Worm (Caenorhabditis elegans): ENCODE measurements around the gene K12B6.11.

DNA sequence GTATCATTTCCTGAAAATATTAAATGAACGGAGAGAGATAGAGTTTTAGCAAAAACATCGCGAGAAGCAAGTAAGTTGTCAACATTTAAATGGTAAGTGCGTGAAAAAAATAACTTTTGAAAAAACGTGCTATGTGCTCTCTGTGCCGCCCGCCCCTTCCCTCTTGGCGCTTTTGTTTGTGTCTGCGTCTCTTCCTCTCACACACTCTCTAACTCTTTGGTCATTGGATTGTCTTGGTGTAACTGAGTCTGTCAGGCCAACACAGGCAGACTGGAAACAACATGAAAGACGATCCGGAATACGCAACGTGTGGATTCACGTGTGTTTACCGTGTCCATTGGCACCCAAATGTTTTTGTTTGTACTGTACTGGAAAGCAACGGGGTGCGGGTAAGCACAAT, 47.4 kb downstream of the K12B6.11 start, which contains the start of gene T28C12.6:
- TF ChIP-seq rcor-1 (GFP tag; IDR thresholded peaks at IDR 0.05), result no peak
- TF ChIP-seq snpc-1.1 (tag; optimal IDR thresholded peaks at IDR 0.05; ENCODE audit: insufficient read depth), result no peak
- no peak for TF ChIP-seq nhr-27 (tag; optimal IDR thresholded peaks at IDR 0.05)
- no peak for TF ChIP-seq unc-62 (GFP tag; optimal IDR thresholded peaks at IDR 0.05)
- TF ChIP-seq ztf-26 (tag; optimal IDR thresholded peaks at IDR 0.05), result no peak
- no peak for TF ChIP-seq chd-7 (tag; optimal IDR thresholded peaks at IDR 0.05)
- TF ChIP-seq hrde-1 (tag; optimal IDR thresholded peaks at IDR 0.05; ENCODE audit: borderline replicate concordance), result no peak
- no peak for TF ChIP-seq B0336.3 (GFP tag; IDR thresholded peaks at IDR 0.05)
- TF ChIP-seq nhr-179 (tag; optimal IDR thresholded peaks at IDR 0.05), result no peak
- TF ChIP-seq ceh-40 (GFP tag; IDR thresholded peaks at IDR 0.05), result no peak
- TF ChIP-seq nhr-80 (tag; optimal IDR thresholded peaks at IDR 0.05), result no peak
- no peak for TF ChIP-seq ceh-58 (GFP tag; IDR thresholded peaks at IDR 0.05)

All from whole organism, young adult.